Worm (Caenorhabditis elegans): ENCODE results near the gene lin-23.

ce11 chrII:6360822-6361221 is 10.3 kb upstream of the lin-23 start, which contains the start of gene K10B2.4:
- TF ChIP-seq snpc-4 (GFP tag; optimal IDR thresholded peaks at IDR 0.05) (peak; percentile 0), snpc-4 (tag; optimal IDR thresholded peaks at IDR 0.05) (peak; percentile 22 to 42 (median 36)), ama-1 (optimal IDR thresholded peaks at IDR 0.05) (no peak), ama-1 (GFP tag; optimal IDR thresholded peaks at IDR 0.05) (peak in 1 of 2 experiments; percentile 38), madf-6 (GFP tag; IDR thresholded peaks at IDR 0.05) (peak; percentile 50), madf-10 (tag; optimal IDR thresholded peaks at IDR 0.05) (no peak), attf-3 (GFP tag; conservative IDR thresholded peaks at IDR 0.05) (no peak), aptf-2 (GFP tag; conservative IDR thresholded peaks at IDR 0.05) (no peak)

All from whole organism, young adult.